Fruit fly (Drosophila melanogaster): ENCODE results near the gene Alms1b.

Alms1b gene

DNA sequence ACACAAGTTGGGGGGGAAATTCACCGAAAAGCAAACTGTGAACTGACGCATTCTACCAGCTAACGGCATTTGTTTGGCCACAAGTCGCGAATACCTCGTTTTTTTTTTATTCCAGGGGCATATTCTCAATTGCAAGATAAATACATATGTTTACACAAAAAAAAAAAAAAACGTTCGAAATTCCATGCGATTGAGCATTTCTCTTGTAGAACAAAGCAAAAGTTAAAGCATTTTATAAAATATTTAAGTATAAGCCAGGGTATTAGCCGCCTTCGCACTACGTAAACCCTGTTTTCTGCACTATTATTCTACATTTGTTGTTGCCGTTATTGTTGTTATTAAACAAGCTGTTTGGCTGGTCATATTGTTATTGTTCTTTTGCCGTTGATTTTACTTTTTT lies 16.4 kb downstream of the Alms1b start (continued):
- TF ChIP-seq CG10147 (GFP tag; optimal IDR thresholded peaks at IDR 0.05) (no peak), CG3163 (GFP tag; optimal IDR thresholded peaks at IDR 0.05) (no peak), jigr1 (GFP tag; IDR thresholded peaks at IDR 0.05) (no peak), CG10267 (tag; optimal IDR thresholded peaks at IDR 0.05) (no peak), CG31388 (GFP tag; optimal IDR thresholded peaks at IDR 0.05) (no peak), Sox102F (GFP tag; optimal IDR thresholded peaks at IDR 0.05) (peak; percentile 32), tx (GFP tag; optimal IDR thresholded peaks at IDR 0.05) (no peak), Bgb (GFP tag; IDR thresholded peaks at IDR 0.05; ENCODE audit: partially characterized antibody) (no peak), yki (optimal IDR thresholded peaks at IDR 0.05) (no peak), Hr78 (GFP tag; optimal IDR thresholded peaks at IDR 0.05) (no peak), row (GFP tag; IDR thresholded peaks at IDR 0.05) (peak; percentile 66), CG4424 (GFP tag; optimal IDR thresholded peaks at IDR 0.05) (no peak), bbx (GFP tag; IDR thresholded peaks at IDR 0.05; ENCODE audit: partially characterized antibody) (no peak), emc (GFP tag; optimal IDR thresholded peaks at IDR 0.05) (no peak), nom (GFP tag; optimal IDR thresholded peaks at IDR 0.05) (no peak), CG12942 (GFP tag; optimal IDR thresholded peaks at IDR 0.05) (no peak), CG6765 (GFP tag; optimal IDR thresholded peaks at IDR 0.05) (no peak), CG15073 (GFP tag; optimal IDR thresholded peaks at IDR 0.05) (no peak), CG1024 (GFP tag; IDR thresholded peaks at IDR 0.05) (no peak), ems (GFP tag; optimal IDR thresholded peaks at IDR 0.05) (no peak), Eip74EF (GFP tag; optimal IDR thresholded peaks at IDR 0.05) (no peak), CG14710 (tag; optimal IDR thresholded peaks at IDR 0.05) (no peak), CG3407 (GFP tag; optimal IDR thresholded peaks at IDR 0.05) (no peak), insv (GFP tag; optimal IDR thresholded peaks at IDR 0.05) (no peak), CG1792 (GFP tag; optimal IDR thresholded peaks at IDR 0.05) (no peak), pnt (GFP tag; optimal IDR thresholded peaks at IDR 0.05) (no peak), CG11504 (tag; optimal IDR thresholded peaks at IDR 0.05) (peak; percentile 47), dpn (GFP tag; optimal IDR thresholded peaks at IDR 0.05) (no peak), Taf1 (GFP tag; IDR thresholded peaks at IDR 0.05) (0 out of 2 replicates have a peak, but pooled peaks have one; percentile 17), exex (tag; optimal IDR thresholded peaks at IDR 0.05) (no peak), chm (GFP tag; IDR thresholded peaks at IDR 0.05) (no peak), Dp (GFP tag; optimal IDR thresholded peaks at IDR 0.05) (no peak), Fer2 (tag; optimal IDR thresholded peaks at IDR 0.05) (no peak), stwl (tag; optimal IDR thresholded peaks at IDR 0.05) (no peak), CG12219 (GFP tag; optimal IDR thresholded peaks at IDR 0.05) (no peak), Hey (tag; optimal IDR thresholded peaks at IDR 0.05) (no peak), D19A (tag; optimal IDR thresholded peaks at IDR 0.05) (no peak), lola (GFP tag; optimal IDR thresholded peaks at IDR 0.05) (no peak), Vsx1 (GFP tag; optimal IDR thresholded peaks at IDR 0.05) (no peak), chn (GFP tag; optimal IDR thresholded peaks at IDR 0.05) (no peak), prd (optimal IDR thresholded peaks at IDR 0.05) (no peak), prd (GFP tag; IDR thresholded peaks at IDR 0.05) (peak; percentile 62; the same call in 2 of the 3 replicates), Ada2b (GFP tag; IDR thresholded peaks at IDR 0.05) (peak; percentile 59), Ssrp (tag; optimal IDR thresholded peaks at IDR 0.05) (no peak), HLHmδ (GFP tag; optimal IDR thresholded peaks at IDR 0.05) (no peak), CG14860 (GFP tag; IDR thresholded peaks at IDR 0.05; ENCODE audit: partially characterized antibody) (no peak), Rfx (GFP tag; IDR thresholded peaks at IDR 0.05) (peak; percentile 61), mld (GFP tag; IDR thresholded peaks at IDR 0.05; ENCODE audit: partially characterized antibody) (no peak), Side (GFP tag; optimal IDR thresholded peaks at IDR 0.05) (no peak), pros (GFP tag; optimal IDR thresholded peaks at IDR 0.05) (no peak), CG12236 (GFP tag; optimal IDR thresholded peaks at IDR 0.05) (no peak)
